Fruit fly (Drosophila melanogaster): ENCODE results near the gene Bx.

- TF ChIP-seq usp (GFP tag; optimal IDR thresholded peaks at IDR 0.05): no peak
- TF ChIP-seq CG8478 (optimal IDR thresholded peaks at IDR 0.05): no peak
Measured at dm6 chrX:18479307-18480134, 35.7 kb upstream of the Bx start, which contains the start of gene CG32547.

Data from whole organism.